Worm (Caenorhabditis elegans): ENCODE measurements around the gene F25D1.8.

The F25D1.8 gene

ce11 chrV:10514271-10514670 is 24.9 kb upstream of the F25D1.8 start, which contains the start of gene dmsr-8:
TSS of gene dmsr-8 (minus strand) at chrV:10514371.
- TF ChIP-seq ceh-2 (tag; optimal IDR thresholded peaks at IDR 0.05) (no peak), ets-4 (tag; optimal IDR thresholded peaks at IDR 0.05) (no peak), eyg-1 (tag; optimal IDR thresholded peaks at IDR 0.05) (no peak), pha-4 (tag; optimal IDR thresholded peaks at IDR 0.05) (no peak), ceh-48 (tag; optimal IDR thresholded peaks at IDR 0.05) (no peak), unc-3 (GFP tag; conservative IDR thresholded peaks at IDR 0.05) (no peak), unc-3 (tag; optimal IDR thresholded peaks at IDR 0.05) (no peak), dmd-4 (tag; optimal IDR thresholded peaks at IDR 0.05; ENCODE audit: borderline replicate concordance) (no peak), ttx-3 (tag; optimal IDR thresholded peaks at IDR 0.05) (no peak), rnt-1 (tag; optimal IDR thresholded peaks at IDR 0.05) (no peak), pros-1 (tag; optimal IDR thresholded peaks at IDR 0.05) (no peak), ceh-22 (tag; optimal IDR thresholded peaks at IDR 0.05) (no peak), K02D7.2 (tag; optimal IDR thresholded peaks at IDR 0.05) (no peak), ceh-31 (tag; optimal IDR thresholded peaks at IDR 0.05) (no peak), ceh-9 (tag; optimal IDR thresholded peaks at IDR 0.05) (no peak), ref-2 (tag; optimal IDR thresholded peaks at IDR 0.05) (no peak), madf-2 (tag; optimal IDR thresholded peaks at IDR 0.05) (no peak)

DNA sequence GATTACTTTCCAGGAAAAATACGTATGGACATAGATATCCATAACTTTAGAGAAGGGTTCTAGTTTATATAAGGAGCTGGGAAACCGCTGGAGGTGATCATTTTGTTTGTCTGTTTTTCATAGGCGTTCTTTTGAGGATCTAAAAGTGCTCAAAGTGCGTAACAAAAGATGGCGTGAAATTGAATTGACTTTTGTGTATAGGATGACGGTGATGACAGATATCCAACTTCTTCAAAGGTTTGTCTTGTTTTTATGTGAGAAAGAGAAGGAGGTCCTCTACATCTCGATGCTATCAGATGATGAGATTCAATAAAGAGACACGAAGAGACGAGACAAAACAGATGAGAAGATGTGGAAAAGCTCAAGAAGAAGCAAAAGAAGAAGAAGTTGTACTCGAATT is 22.5 kb upstream of the F25D1.8 start:
- TF ChIP-seq T23F11.4 (GFP tag; optimal IDR thresholded peaks at IDR 0.05) (no peak), elt-4 (tag; optimal IDR thresholded peaks at IDR 0.05) (no peak), ref-2 (tag; optimal IDR thresholded peaks at IDR 0.05) (no peak), fkh-6 (tag; optimal IDR thresholded peaks at IDR 0.05) (no peak), fkh-10 (GFP tag; optimal IDR thresholded peaks at IDR 0.05) (no peak), Y22D7AL.16 (tag; optimal IDR thresholded peaks at IDR 0.05) (no peak)

- peak; percentile 82 for TF ChIP-seq hlh-8 (tag; optimal IDR thresholded peaks at IDR 0.05)
- TF ChIP-seq pqm-1 (tag; optimal IDR thresholded peaks at IDR 0.05): no peak
- TF ChIP-seq sdc-2 (tag; optimal IDR thresholded peaks at IDR 0.05): peak; percentile 22
- TF ChIP-seq nfya-1 (tag; optimal IDR thresholded peaks at IDR 0.05): peak; percentile 8
- TF ChIP-seq ama-1 (optimal IDR thresholded peaks at IDR 0.05): no peak
- TF ChIP-seq K09A11.1 (tag; optimal IDR thresholded peaks at IDR 0.05; ENCODE audit: insufficient read depth): no peak
- no peak for TF ChIP-seq unc-55 (GFP tag; optimal IDR thresholded peaks at IDR 0.05)
- no peak for TF ChIP-seq sox-2 (GFP tag; IDR thresholded peaks at IDR 0.05)
- TF ChIP-seq nhr-232 (tag; optimal IDR thresholded peaks at IDR 0.05): no peak
- TF ChIP-seq ceh-22 (tag; optimal IDR thresholded peaks at IDR 0.05): no peak
- peak; percentile 52 for TF ChIP-seq fkh-6 (tag; optimal IDR thresholded peaks at IDR 0.05)
- TF ChIP-seq che-1 (tag; optimal IDR thresholded peaks at IDR 0.05): no peak
- no peak for TF ChIP-seq odd-2 (tag; optimal IDR thresholded peaks at IDR 0.05)
- TF ChIP-seq hlh-15 (tag; optimal IDR thresholded peaks at IDR 0.05): peak; percentile 1
- peak; percentile 78 for TF ChIP-seq elt-2 (tag; optimal IDR thresholded peaks at IDR 0.05)
- no peak for TF ChIP-seq ceh-48 (tag; optimal IDR thresholded peaks at IDR 0.05)
- no peak for TF ChIP-seq pros-1 (tag; optimal IDR thresholded peaks at IDR 0.05)
- TF ChIP-seq ceh-2 (tag; optimal IDR thresholded peaks at IDR 0.05): peak; percentile 91
- TF ChIP-seq C08G9.2 (tag; optimal IDR thresholded peaks at IDR 0.05): peak; percentile 96
- TF ChIP-seq rnt-1 (tag; optimal IDR thresholded peaks at IDR 0.05): peak; percentile 60
- no peak for TF ChIP-seq ceh-9 (tag; optimal IDR thresholded peaks at IDR 0.05)
- peak; percentile 90 for TF ChIP-seq tbx-2 (tag; optimal IDR thresholded peaks at IDR 0.05)
- TF ChIP-seq ceh-24 (tag; optimal IDR thresholded peaks at IDR 0.05): no peak
- TF ChIP-seq zip-5 (tag; optimal IDR thresholded peaks at IDR 0.05): peak; percentile 62
- TF ChIP-seq lin-11 (tag; optimal IDR thresholded peaks at IDR 0.05): no peak
- TF ChIP-seq K02D7.2 (tag; optimal IDR thresholded peaks at IDR 0.05): no peak
- TF ChIP-seq ttx-3 (tag; optimal IDR thresholded peaks at IDR 0.05): peak; percentile 25
- no peak for TF ChIP-seq sox-4 (tag; optimal IDR thresholded peaks at IDR 0.05)
- TF ChIP-seq ceh-19 (GFP tag; optimal IDR thresholded peaks at IDR 0.05): peak; percentile 15
- TF ChIP-seq dmd-4 (tag; optimal IDR thresholded peaks at IDR 0.05; ENCODE audit: borderline replicate concordance): no peak
- TF ChIP-seq ceh-18 (tag; optimal IDR thresholded peaks at IDR 0.05): peak; percentile 15
- peak; percentile 39 for TF ChIP-seq fax-1 (tag; optimal IDR thresholded peaks at IDR 0.05)
- no peak for TF ChIP-seq hlh-13 (GFP tag; optimal IDR thresholded peaks at IDR 0.05)
- TF ChIP-seq unc-3 (GFP tag; conservative IDR thresholded peaks at IDR 0.05): no peak
- no peak for TF ChIP-seq unc-3 (tag; optimal IDR thresholded peaks at IDR 0.05)
- TF ChIP-seq pax-1 (tag; optimal IDR thresholded peaks at IDR 0.05): no peak
- TF ChIP-seq C38D4.7 (GFP tag; optimal IDR thresholded peaks at IDR 0.05): no peak
- TF ChIP-seq dve-1 (tag; optimal IDR thresholded peaks at IDR 0.05): no peak
- peak; percentile 65 for TF ChIP-seq F13H6.1 (tag; optimal IDR thresholded peaks at IDR 0.05)
Measured at ce11 chrV:10525902-10526301, 13.3 kb upstream of the F25D1.8 start, which contains the start of the genes C35A5.8 and hda-11. TSS of gene C35A5.8 (minus strand) at chrV:10525908. TSS of gene hda-11 (plus strand) at chrV:10526184.

All from whole organism, late embryonic.